Worm (Caenorhabditis elegans): Measurements from ENCODE around the gene fbxa-15.

DNA sequence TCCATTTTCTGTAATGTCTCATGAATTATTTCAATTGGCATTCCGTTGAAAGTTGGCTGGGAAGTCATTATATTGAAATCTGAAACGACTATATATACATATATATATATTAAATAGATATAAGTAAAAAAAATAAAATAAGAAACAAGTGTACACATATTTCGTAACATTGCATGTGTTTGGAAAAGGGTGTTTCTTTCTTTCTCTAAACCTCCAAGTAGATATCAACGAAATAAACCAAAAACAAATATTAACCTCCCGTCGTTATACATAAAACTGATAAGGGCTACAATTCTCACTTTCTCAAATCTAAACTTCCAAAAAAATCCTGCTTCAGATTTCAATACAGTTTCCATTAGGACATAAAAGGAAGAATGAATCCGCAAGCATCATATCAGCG, 13.3 kb downstream of the fbxa-15 start, which contains the start of gene fbxa-79:
- TF ChIP-seq dao-5 (tag; optimal IDR thresholded peaks at IDR 0.05) = no peak
- TF ChIP-seq him-1 (tag; optimal IDR thresholded peaks at IDR 0.05) = no peak
